Fruit fly (Drosophila melanogaster): ENCODE measurements around the gene Mink.

DNA sequence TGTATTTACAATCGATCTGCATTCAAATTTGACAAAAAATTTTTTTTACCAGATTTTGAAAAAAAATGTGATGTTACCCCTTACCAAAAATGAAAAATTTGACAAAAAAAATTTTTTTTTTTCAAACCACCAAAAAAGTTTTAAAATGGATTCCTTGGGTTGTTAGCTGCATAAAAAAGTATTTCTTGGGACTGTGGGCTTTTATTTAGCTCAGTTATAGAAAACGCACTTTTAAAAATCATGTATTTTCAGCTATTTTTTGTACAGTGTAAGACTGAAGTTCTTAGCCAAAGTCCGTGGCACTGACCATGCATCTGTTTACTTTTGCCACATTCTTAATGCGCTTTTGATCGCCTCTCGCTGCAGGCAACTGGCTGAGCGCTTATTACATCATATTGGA, 43.1 kb downstream of the Mink start:
- no peak for TF ChIP-seq sv (GFP tag; optimal IDR thresholded peaks at IDR 0.05)
- no peak for TF ChIP-seq dl (GFP tag; optimal IDR thresholded peaks at IDR 0.05; ENCODE audit: insufficient read depth in 1 of 2, partially characterized antibody in 2 of 2)
- no peak for TF ChIP-seq Abd-B (GFP tag; optimal IDR thresholded peaks at IDR 0.05)
- TF ChIP-seq woc (GFP tag; optimal IDR thresholded peaks at IDR 0.05), result no peak
- no peak for TF ChIP-seq h (GFP tag; optimal IDR thresholded peaks at IDR 0.05)
- no peak for TF ChIP-seq GATAd (GFP tag; optimal IDR thresholded peaks at IDR 0.05)
- TF ChIP-seq CrebA (GFP tag; optimal IDR thresholded peaks at IDR 0.05; ENCODE audit: borderline replicate concordance), result no peak
- TF ChIP-seq brk (GFP tag; optimal IDR thresholded peaks at IDR 0.05), result no peak
- TF ChIP-seq pan (optimal IDR thresholded peaks at IDR 0.05), result no peak
- no peak for TF ChIP-seq tai (GFP tag; optimal IDR thresholded peaks at IDR 0.05)
- TF ChIP-seq OdsH (GFP tag; optimal IDR thresholded peaks at IDR 0.05), result no peak
- no peak for TF ChIP-seq lola (GFP tag; optimal IDR thresholded peaks at IDR 0.05)

All from whole organism, wandering third instar larva.